Worm (Caenorhabditis elegans) whole organism, young adult: ENCODE data around the gene hphd-1.

Experiments
- B0035.1 ChIP-seq: sonication (generic microtip); optimal IDR thresholded peaks from 2 replicates; lab custom pipeline; 2016; ENCODE audit warnings: missing genetic modification characterization, mild to moderate bottlenecking, missing compliant biosample characterization, missing genotype, missing genetic modification reagents
- B0261.1 ChIP-seq: sonication (generic microtip); optimal IDR thresholded peaks from 2 replicates; lab custom pipeline; 2016; ENCODE audit warnings: mild to moderate bottlenecking, missing genetic modification characterization, moderate library complexity, missing compliant biosample characterization
- F10E7.11 ChIP-seq: sonication (generic microtip); optimal IDR thresholded peaks from 2 replicates; lab custom pipeline; 2017; ENCODE audit warnings: mild to moderate bottlenecking, missing genetic modification characterization, moderate library complexity, missing compliant biosample characterization
- F23B12.7 ChIP-seq: sonication (generic microtip); optimal IDR thresholded peaks from 2 replicates; lab custom pipeline; 2017; ENCODE audit warnings: missing genetic modification characterization, mild to moderate bottlenecking, missing compliant biosample characterization, antibody characterized with exemption, moderate library complexity; ENCODE audit not compliant: insufficient read depth
- F33H1.4 ChIP-seq: fragments of 200-800 bp; sonication (Bioruptor generic); IDR thresholded peaks from 2 replicates; pipeline ENCODE4 v1.3.6; 2022; ENCODE audit warnings: missing genetic modification reagents, missing genetic modification characterization, missing compliant biosample characterization
- F39B2.1 ChIP-seq: fragments of 200-800 bp; sonication (Bioruptor generic); IDR thresholded peaks from 2 replicates; pipeline ENCODE4 v1.3.6; 2022; ENCODE audit warnings: missing genetic modification reagents, missing genetic modification characterization, missing compliant biosample characterization
- F55B11.4 ChIP-seq: sonication (generic microtip); optimal IDR thresholded peaks from 2 replicates; lab custom pipeline; 2016; ENCODE audit warnings: missing compliant biosample characterization, missing genetic modification characterization, borderline replicate concordance; ENCODE audit not compliant: insufficient read depth
- F57C9.4 ChIP-seq: sonication (generic microtip); optimal IDR thresholded peaks from 2 replicates; lab custom pipeline; 2017; ENCODE audit warnings: mild to moderate bottlenecking, missing genetic modification characterization, missing compliant biosample characterization
- K12H6.12 ChIP-seq: fragments of 200-800 bp; sonication (Bioruptor generic); optimal IDR thresholded peaks from 2 replicates; lab custom pipeline; 2018; ENCODE audit warnings: mild to moderate bottlenecking, missing genetic modification characterization, missing compliant biosample characterization
- T26A5.8 ChIP-seq: sonication (generic microtip); optimal IDR thresholded peaks from 2 replicates; lab custom pipeline; 2016; ENCODE audit warnings: missing genetic modification characterization, missing compliant biosample characterization
- ZK185.1 ChIP-seq: sonication (generic microtip); optimal IDR thresholded peaks from 2 replicates; lab custom pipeline; 2016; ENCODE audit warnings: mild to moderate bottlenecking, missing genetic modification characterization, missing compliant biosample characterization; ENCODE audit not compliant: poor library complexity, severe bottlenecking
- attf-5 ChIP-seq: fragments of 200-800 bp; sonication (Bioruptor generic); optimal IDR thresholded peaks from 2 replicates; lab custom pipeline; 2018; ENCODE audit warnings: mild to moderate bottlenecking, missing genetic modification characterization, missing compliant biosample characterization
- attf-6 ChIP-seq: fragments of 200-800 bp; sonication (Bioruptor generic); IDR thresholded peaks from 2 replicates; pipeline ENCODE4 v1.3.6; 2022; ENCODE audit warnings: missing genetic modification reagents, missing genetic modification characterization, missing compliant biosample characterization
- bed-1 ChIP-seq: fragments of 200-800 bp; sonication (Bioruptor generic); IDR thresholded peaks from 2 replicates; pipeline ENCODE4 v1.3.6; 2022; ENCODE audit warnings: missing genetic modification reagents, missing genetic modification characterization, missing compliant biosample characterization
- bed-2 ChIP-seq: fragments of 200-800 bp; sonication (Bioruptor generic); IDR thresholded peaks from 2 replicates; pipeline ENCODE4 v1.3.6; 2022; ENCODE audit warnings: missing genetic modification reagents, missing genetic modification characterization, missing compliant biosample characterization
- ccch-3 ChIP-seq: fragments of 200-800 bp; sonication (Bioruptor generic); optimal IDR thresholded peaks from 2 replicates; lab custom pipeline; 2018; ENCODE audit warnings: mild to moderate bottlenecking, missing genetic modification characterization, missing compliant biosample characterization
- cebp-1 ChIP-seq, 2 experiments: fragments of 200-800 bp in 1 of 2; sonication (Bioruptor generic) in 1 of 2; sonication (generic microtip) in 1 of 2; IDR thresholded peaks in 1 of 2; optimal IDR thresholded peaks in 1 of 2; 2 replicates each; pipeline versions ENCODE4 v1.3.6 to Lab custom; 2017 to 2022; ENCODE audit warnings: missing compliant biosample characterization in 2 of 2, missing genetic modification characterization in 2 of 2, mild to moderate bottlenecking in 1 of 2, missing genetic modification reagents in 1 of 2, moderate library complexity in 1 of 2
- ceh-100 ChIP-seq: fragments of 200-800 bp; sonication (Bioruptor generic); IDR thresholded peaks from 2 replicates; pipeline ENCODE4 v1.3.6; 2022; ENCODE audit warnings: missing genetic modification reagents, missing genetic modification characterization, missing compliant biosample characterization
- ceh-58 ChIP-seq: fragments of 200-800 bp; sonication (Bioruptor generic); IDR thresholded peaks from 2 replicates; pipeline ENCODE4 v1.3.6; 2022; ENCODE audit warnings: missing genetic modification characterization, missing compliant biosample characterization
- chd-7 ChIP-seq: sonication (generic microtip); optimal IDR thresholded peaks from 2 replicates; lab custom pipeline; 2016; ENCODE audit warnings: mild to moderate bottlenecking, missing genetic modification characterization, moderate library complexity, missing compliant biosample characterization
- dpl-1 ChIP-seq: fragments of 150-350 bp; optimal IDR thresholded peaks from 2 replicates; lab custom pipeline; 2014; ENCODE audit warnings: missing biosample characterization, missing genetic modification reagents, missing genetic modification characterization
- efl-1 ChIP-seq: fragments of 150-350 bp; optimal IDR thresholded peaks from 2 replicates; lab custom pipeline; 2014; ENCODE audit warnings: missing biosample characterization, missing genetic modification reagents, missing genetic modification characterization
- ets-4 ChIP-seq: fragments of 200-800 bp; sonication (Bioruptor generic); optimal IDR thresholded peaks from 2 replicates; lab custom pipeline; 2018; ENCODE audit warnings: mild to moderate bottlenecking, missing genetic modification characterization, missing compliant biosample characterization
- hlh-12 ChIP-seq: sonication (generic microtip); optimal IDR thresholded peaks from 2 replicates; lab custom pipeline; 2016; ENCODE audit warnings: missing genetic modification characterization, missing compliant biosample characterization
- hlh-26 ChIP-seq: fragments of 200-800 bp; sonication (Bioruptor generic); conservative IDR thresholded peaks from 2 replicates; pipeline ENCODE4 v1.3.6; 2022; ENCODE audit warnings: missing genetic modification reagents, missing genetic modification characterization, missing compliant biosample characterization
- hmg-1.2 ChIP-seq: fragments of 200-800 bp; sonication (Bioruptor generic); IDR thresholded peaks from 2 replicates; pipeline ENCODE4 v1.3.6; 2022; ENCODE audit warnings: missing genetic modification reagents, missing genetic modification characterization, missing compliant biosample characterization
- let-607 ChIP-seq, 2 experiments: fragments of 200-800 bp in 1 of 2; sonication (Bioruptor generic) in 1 of 2; sonication (generic microtip) in 1 of 2; optimal IDR thresholded peaks; 2 replicates each; lab custom pipeline; 2016 to 2018; ENCODE audit warnings: mild to moderate bottlenecking in 2 of 2, missing compliant biosample characterization in 2 of 2, missing genetic modification characterization in 2 of 2, moderate library complexity in 2 of 2, missing genotype in 1 of 2
- madf-6 ChIP-seq: fragments of 200-800 bp; sonication (Bioruptor generic); IDR thresholded peaks from 2 replicates; pipeline ENCODE4 v1.3.6; 2022; ENCODE audit warnings: missing genetic modification reagents, missing genetic modification characterization, missing compliant biosample characterization
- mcd-1 ChIP-seq: fragments of 200-800 bp; sonication (Bioruptor generic); IDR thresholded peaks from 2 replicates; pipeline ENCODE4 v1.3.6; 2022; ENCODE audit warnings: missing genetic modification reagents, missing genetic modification characterization, missing compliant biosample characterization
- nhr-80 ChIP-seq: sonication (generic microtip); optimal IDR thresholded peaks from 2 replicates; lab custom pipeline; 2016; ENCODE audit warnings: missing genetic modification characterization, missing compliant biosample characterization
- pbrm-1 ChIP-seq: fragments of 200-800 bp; sonication (Bioruptor generic); IDR thresholded peaks from 2 replicates; pipeline ENCODE4 v1.3.6; 2022; ENCODE audit warnings: missing genetic modification reagents, missing genetic modification characterization, missing compliant biosample characterization
- rec-8 ChIP-seq, 2 experiments: sonication (generic microtip); optimal IDR thresholded peaks; 2 replicates each; lab custom pipeline; 2016; ENCODE audit warnings: mild to moderate bottlenecking in 2 of 2, missing genetic modification characterization in 2 of 2, missing genetic modification reagents in 2 of 2, missing genotype in 2 of 2, missing biosample characterization in 1 of 2, missing compliant biosample characterization in 1 of 2, moderate library complexity in 1 of 2
- repo-1 ChIP-seq: sonication (generic microtip); optimal IDR thresholded peaks from 2 replicates; lab custom pipeline; 2017; ENCODE audit warnings: mild to moderate bottlenecking, missing genetic modification characterization, missing compliant biosample characterization
- sea-2 ChIP-seq: fragments of 200-800 bp; sonication (Bioruptor generic); IDR thresholded peaks from 2 replicates; pipeline ENCODE4 v1.3.6; 2022; ENCODE audit warnings: missing genetic modification characterization, missing compliant biosample characterization
- snpc-4 ChIP-seq, 5 experiments: fragments of 150-350 bp in 1 of 5; sonication (generic microtip) in 4 of 5; optimal IDR thresholded peaks; 2 replicates each; lab custom pipeline; 2014 to 2018; ENCODE audit warnings: missing genetic modification characterization in 5 of 5, missing biosample characterization in 3 of 5, antibody characterized with exemption in 2 of 5, mild to moderate bottlenecking in 2 of 5, missing compliant biosample characterization in 2 of 5, missing genotype in 2 of 5, moderate library complexity in 2 of 5, missing genetic modification reagents in 1 of 5
- sptf-2 ChIP-seq: fragments of 200-800 bp; sonication (Bioruptor generic); optimal IDR thresholded peaks from 2 replicates; lab custom pipeline; 2018; ENCODE audit warnings: mild to moderate bottlenecking, missing genetic modification characterization, missing compliant biosample characterization
- tlf-1 ChIP-seq: fragments of 200-800 bp; sonication (Bioruptor generic); optimal IDR thresholded peaks from 2 replicates; lab custom pipeline; 2018; ENCODE audit warnings: mild to moderate bottlenecking, missing genetic modification characterization, missing compliant biosample characterization
- xnd-1 ChIP-seq: sonication (generic microtip); optimal IDR thresholded peaks from 2 replicates; lab custom pipeline; 2016; ENCODE audit warnings: missing genotype, missing genetic modification reagents, missing genetic modification characterization, missing compliant biosample characterization
- zim-3 ChIP-seq: sonication (generic microtip); optimal IDR thresholded peaks from 2 replicates; lab custom pipeline; 2017; ENCODE audit warnings: mild to moderate bottlenecking, missing genetic modification characterization, moderate library complexity, missing compliant biosample characterization

Gene hphd-1

ce11 chrII:13039141-13039540 is 42.8 kb upstream of the hphd-1 start:
- peak; percentile 57; the same call in 1 of the 2 replicates for TF ChIP-seq mcd-1 (GFP tag; lab: Robert Waterston, UW)
- peak; percentile 24; the same call in 1 of the 2 replicates for TF ChIP-seq madf-6 (GFP tag; lab: Robert Waterston, UW)

DNA sequence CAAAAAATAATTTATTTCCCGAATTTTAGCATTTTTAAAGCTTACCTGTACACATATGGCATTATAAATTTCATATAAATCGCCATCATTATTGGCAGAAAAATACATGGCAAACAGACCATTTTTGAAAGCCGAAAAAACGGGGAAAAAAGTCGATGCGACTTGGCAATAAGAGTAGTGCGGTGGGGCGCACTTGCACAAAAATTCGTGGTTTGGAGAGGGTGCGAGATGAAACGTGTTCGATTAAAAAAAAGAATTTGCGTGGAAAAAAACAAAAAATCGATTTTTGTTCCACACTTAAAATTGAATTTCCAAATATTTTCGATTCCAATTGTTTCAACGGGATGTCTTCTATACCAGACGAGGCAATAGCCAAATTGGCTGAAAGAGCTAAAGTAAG is 40.3 kb upstream of the hphd-1 start, which contains the start of gene F18A11.3:
Gene F18A11.3 (minus strand): TSS at position 125 of the 400 bp plus-strand sequence.
- TF ChIP-seq nhr-80 (tag; lab: Kevin White, UChicago) (peak; percentile 11), attf-5 (GFP tag; lab: Kevin White, UChicago) (peak; percentile 40), K12H6.12 (tag; lab: Kevin White, UChicago) (no peak), mcd-1 (GFP tag; lab: Robert Waterston, UW) (peak; percentile 80), let-607 (tag; optimal IDR thresholded peaks at IDR 0.05; lab: Kevin White, UChicago) (peak; percentile 70 to 90)

DNA sequence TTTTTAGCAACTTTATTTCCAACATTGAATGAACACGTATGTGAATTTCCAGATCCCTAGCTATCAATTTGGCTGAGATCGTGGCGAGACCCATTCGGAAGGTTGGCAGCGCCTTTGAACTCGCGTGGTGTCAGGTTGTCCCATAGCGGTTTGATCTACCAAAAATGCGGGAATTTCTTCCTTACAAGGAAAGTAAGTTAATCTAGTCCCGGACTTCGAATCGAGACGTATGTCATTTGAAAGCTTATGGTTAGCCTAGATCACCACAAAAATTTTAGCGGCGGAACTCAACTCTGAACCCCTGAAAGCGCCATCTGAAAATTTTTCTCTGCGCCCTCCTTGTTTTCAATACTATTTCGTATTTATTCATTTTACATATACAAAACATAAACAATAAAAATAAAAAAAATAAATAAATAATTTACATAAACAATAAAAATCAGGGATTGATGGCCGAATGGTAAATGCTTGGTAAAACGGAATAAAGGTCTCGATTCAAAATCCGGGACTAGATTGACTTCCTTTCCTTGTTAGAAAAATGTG is 35.3 kb upstream of the hphd-1 start, which contains the start of gene F18A11.2:
Gene F18A11.2 (plus strand): TSS at position 51 of the 543 bp plus-strand sequence.
- peak; percentile 60 for TF ChIP-seq hmg-1.2 (GFP tag; lab: Robert Waterston, UW)

- no peak for TF ChIP-seq F55B11.4 (tag; lab: Kevin White, UChicago)
- no peak for TF ChIP-seq ccch-3
- no peak for TF ChIP-seq sea-2 (GFP tag; lab: Robert Waterston, UW)
- no peak for TF ChIP-seq hlh-12 (tag; lab: Kevin White, UChicago)
- TF ChIP-seq F23B12.7 (tag; lab: Kevin White, UChicago), result no peak
- no peak for TF ChIP-seq repo-1 (tag; lab: Kevin White, UChicago)
- TF ChIP-seq efl-1 (GFP tag; lab: Kevin White, UChicago), result peak; percentile 58
- TF ChIP-seq sptf-2 (GFP tag; lab: Kevin White, UChicago), result no peak
- no peak for TF ChIP-seq ceh-100 (GFP tag; lab: Robert Waterston, UW)
- no peak for TF ChIP-seq cebp-1 (GFP tag; IDR thresholded peaks at IDR 0.05; lab: Robert Waterston, UW)
- peak; percentile 62 for TF ChIP-seq cebp-1 (tag; optimal IDR thresholded peaks at IDR 0.05; lab: Kevin White, UChicago)
- no peak for TF ChIP-seq B0261.1 (tag; lab: Kevin White, UChicago)
- TF ChIP-seq bed-1 (GFP tag; lab: Robert Waterston, UW), result no peak
- peak; percentile 2 for TF ChIP-seq xnd-1 (tag; lab: Kevin White, UChicago)
- TF ChIP-seq T26A5.8 (tag; lab: Kevin White, UChicago), result no peak
- no peak for TF ChIP-seq hlh-26 (GFP tag; lab: Robert Waterston, UW)
- TF ChIP-seq chd-7 (tag; lab: Kevin White, UChicago), result no peak
- no peak for TF ChIP-seq attf-6 (GFP tag; lab: Robert Waterston, UW)
- TF ChIP-seq tlf-1 (GFP tag; lab: Kevin White, UChicago), result no peak
- TF ChIP-seq F57C9.4 (tag; lab: Kevin White, UChicago), result no peak
- TF ChIP-seq bed-2 (GFP tag; lab: Robert Waterston, UW), result no peak
- peak; percentile 28; the same call in 1 of the 2 replicates for TF ChIP-seq F33H1.4 (GFP tag; lab: Robert Waterston, UW)
- peak; percentile 29 for TF ChIP-seq dpl-1 (GFP tag; lab: Kevin White, UChicago)
- TF ChIP-seq ZK185.1 (tag; lab: Kevin White, UChicago), result peak; percentile 3
- no peak for TF ChIP-seq B0035.1 (tag; lab: Kevin White, UChicago)
- TF ChIP-seq snpc-4 (GFP tag; optimal IDR thresholded peaks at IDR 0.05; lab: Kevin White, UChicago), result no peak
- TF ChIP-seq snpc-4 (tag; optimal IDR thresholded peaks at IDR 0.05; lab: Kevin White, UChicago), result peak in 2 of 4 experiments; percentile 4 to 5
- TF ChIP-seq zim-3 (tag; lab: Kevin White, UChicago), result no peak
- no peak for TF ChIP-seq pbrm-1 (GFP tag; lab: Robert Waterston, UW)
- no peak for TF ChIP-seq rec-8 (tag; optimal IDR thresholded peaks at IDR 0.05; lab: Kevin White, UChicago)
- TF ChIP-seq ets-4, result no peak
- TF ChIP-seq hmg-1.2 (GFP tag; lab: Robert Waterston, UW), result peak; percentile 44; the same call in 1 of the 2 replicates
- no peak for TF ChIP-seq F10E7.11 (tag; lab: Kevin White, UChicago)
- no peak for TF ChIP-seq F39B2.1
- TF ChIP-seq ceh-58 (GFP tag; lab: Robert Waterston, UW), result no peak
These were observed 34.3 kb upstream of the hphd-1 start for ce11 chrII:13030567-13031188.
